Worm (Caenorhabditis elegans): ENCODE results near the gene ZC373.3.

The ZC373.3 gene

ce11 chrX:10074233-10074632 lies 13.9 kb downstream of the ZC373.3 start, which contains the start of gene ZC373.5:
Gene ZC373.5 (minus strand): TSS chrX:10074391.
- TF ChIP-seq ztf-11 (tag; optimal IDR thresholded peaks at IDR 0.05): no peak
- peak; percentile 70 for TF ChIP-seq fos-1 (tag; optimal IDR thresholded peaks at IDR 0.05)
- no peak for TF ChIP-seq unc-55 (GFP tag; optimal IDR thresholded peaks at IDR 0.05)
- TF ChIP-seq ceh-16 (tag; optimal IDR thresholded peaks at IDR 0.05): no peak
- peak; percentile 36 for TF ChIP-seq nhr-129 (tag; optimal IDR thresholded peaks at IDR 0.05)
- TF ChIP-seq R02D3.7 (tag; optimal IDR thresholded peaks at IDR 0.05): no peak
- TF ChIP-seq mdl-1 (tag; optimal IDR thresholded peaks at IDR 0.05): no peak
- no peak for TF ChIP-seq F13H6.1 (tag; optimal IDR thresholded peaks at IDR 0.05)
- no peak for TF ChIP-seq nhr-11 (tag; optimal IDR thresholded peaks at IDR 0.05)
- no peak for TF ChIP-seq sma-9 (GFP tag; optimal IDR thresholded peaks at IDR 0.05)
- no peak for TF ChIP-seq sma-9 (tag; optimal IDR thresholded peaks at IDR 0.05)
- no peak for TF ChIP-seq aly-2 (tag; optimal IDR thresholded peaks at IDR 0.05)
- TF ChIP-seq nhr-23 (tag; optimal IDR thresholded peaks at IDR 0.05): no peak
- no peak for TF ChIP-seq skn-1 (tag; optimal IDR thresholded peaks at IDR 0.05)
- no peak for TF ChIP-seq nhr-10 (tag; optimal IDR thresholded peaks at IDR 0.05)
- TF ChIP-seq crh-2 (tag; optimal IDR thresholded peaks at IDR 0.05): peak; percentile 38
- no peak for TF ChIP-seq dmd-4 (tag; optimal IDR thresholded peaks at IDR 0.05)
- TF ChIP-seq sma-3 (GFP tag; optimal IDR thresholded peaks at IDR 0.05): no peak
- no peak for TF ChIP-seq ama-1 (optimal IDR thresholded peaks at IDR 0.05)
- no peak for TF ChIP-seq lin-13 (GFP tag; optimal IDR thresholded peaks at IDR 0.05)
- peak; percentile 21 for TF ChIP-seq gmeb-1 (tag; optimal IDR thresholded peaks at IDR 0.05)
- peak; percentile 6 for TF ChIP-seq C34F6.9 (tag; optimal IDR thresholded peaks at IDR 0.05)
- TF ChIP-seq ztf-1 (GFP tag; conservative IDR thresholded peaks at IDR 0.05): no peak
- no peak for TF ChIP-seq mbf-1 (tag; optimal IDR thresholded peaks at IDR 0.05)
- TF ChIP-seq elt-1 (tag; optimal IDR thresholded peaks at IDR 0.05): no peak
- no peak for TF ChIP-seq lin-11 (tag; optimal IDR thresholded peaks at IDR 0.05)
- no peak for TF ChIP-seq ztf-4 (tag; optimal IDR thresholded peaks at IDR 0.05)
- TF ChIP-seq ZK546.5 (tag; optimal IDR thresholded peaks at IDR 0.05): no peak
- TF ChIP-seq lsy-2 (tag; optimal IDR thresholded peaks at IDR 0.05): peak in 1 of 2 experiments; percentile 1
- TF ChIP-seq Y55F3AM.14 (GFP tag; optimal IDR thresholded peaks at IDR 0.05): no peak
- TF ChIP-seq lin-39 (tag; optimal IDR thresholded peaks at IDR 0.05): no peak

DNA sequence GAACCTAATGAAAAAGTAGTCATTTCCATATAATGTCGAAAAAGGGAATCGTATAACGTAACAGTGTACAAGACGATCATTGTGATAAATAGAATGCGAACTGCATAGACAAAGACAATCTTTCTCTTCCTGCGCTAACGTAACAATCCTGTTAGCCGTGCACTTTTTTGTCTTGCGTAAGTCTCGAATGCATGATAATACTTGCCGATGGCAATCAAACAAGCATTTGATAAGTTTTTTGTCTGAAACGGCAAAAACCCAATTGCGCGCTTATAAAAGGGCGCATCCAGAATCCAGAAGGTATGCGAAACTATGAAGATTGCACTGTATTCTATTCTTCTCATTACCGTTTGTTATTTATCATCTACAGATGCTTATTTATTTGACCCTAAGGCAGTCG lies 14.7 kb downstream of the ZC373.3 start, which contains the start of gene dao-4:
TSS of gene dao-4 (plus strand) at position 301 of the 400 bp plus-strand sequence.
- TF ChIP-seq blmp-1 (tag; optimal IDR thresholded peaks at IDR 0.05; ENCODE audit: insufficient read depth): no peak
- no peak for TF ChIP-seq mbf-1 (tag; optimal IDR thresholded peaks at IDR 0.05)
- TF ChIP-seq sma-3 (GFP tag; optimal IDR thresholded peaks at IDR 0.05): no peak
- no peak for TF ChIP-seq ama-1 (optimal IDR thresholded peaks at IDR 0.05)
- no peak for TF ChIP-seq fos-1 (tag; optimal IDR thresholded peaks at IDR 0.05)
- TF ChIP-seq ztf-11 (tag; optimal IDR thresholded peaks at IDR 0.05): no peak
- TF ChIP-seq nhr-10 (tag; optimal IDR thresholded peaks at IDR 0.05): no peak
- TF ChIP-seq ztf-4 (tag; optimal IDR thresholded peaks at IDR 0.05): no peak
- no peak for TF ChIP-seq nhr-11 (tag; optimal IDR thresholded peaks at IDR 0.05)
- TF ChIP-seq mdl-1 (tag; optimal IDR thresholded peaks at IDR 0.05): no peak
- no peak for TF ChIP-seq lin-13 (GFP tag; optimal IDR thresholded peaks at IDR 0.05)
- no peak for TF ChIP-seq ztf-1 (GFP tag; conservative IDR thresholded peaks at IDR 0.05)
- no peak for TF ChIP-seq aly-2 (tag; optimal IDR thresholded peaks at IDR 0.05)
- TF ChIP-seq sma-9 (GFP tag; optimal IDR thresholded peaks at IDR 0.05): no peak
- no peak for TF ChIP-seq sma-9 (tag; optimal IDR thresholded peaks at IDR 0.05)

DNA sequence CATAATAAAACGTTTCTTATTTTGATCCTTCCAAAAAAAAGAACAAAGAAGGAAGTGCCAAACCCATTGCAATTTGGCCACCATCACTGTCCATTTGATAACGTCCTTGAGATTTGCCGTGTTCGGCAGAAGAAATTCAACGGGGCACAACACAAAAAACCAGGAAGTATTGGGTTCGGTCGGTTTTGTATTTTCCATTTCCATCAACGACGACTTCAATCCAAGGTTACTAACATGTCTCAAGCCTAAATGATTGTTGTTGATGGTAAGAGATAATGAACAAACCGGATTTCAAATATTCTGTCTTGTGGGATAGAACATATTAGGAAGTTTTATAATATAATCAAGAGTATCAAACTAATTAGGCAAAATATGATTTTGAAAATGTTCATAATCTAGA lies 16.0 kb downstream of the ZC373.3 start:
- TF ChIP-seq dmd-4 (tag; optimal IDR thresholded peaks at IDR 0.05): no peak
- TF ChIP-seq nhr-11 (tag; optimal IDR thresholded peaks at IDR 0.05): no peak
- no peak for TF ChIP-seq unc-62 (GFP tag; optimal IDR thresholded peaks at IDR 0.05)
- no peak for TF ChIP-seq nhr-6 (tag; optimal IDR thresholded peaks at IDR 0.05)
- no peak for TF ChIP-seq F13H6.1 (tag; optimal IDR thresholded peaks at IDR 0.05)
- no peak for TF ChIP-seq peb-1 (tag; optimal IDR thresholded peaks at IDR 0.05)
- TF ChIP-seq nhr-12 (tag; optimal IDR thresholded peaks at IDR 0.05): no peak
- no peak for TF ChIP-seq skn-1 (tag; optimal IDR thresholded peaks at IDR 0.05)
- no peak for TF ChIP-seq nhr-129 (tag; optimal IDR thresholded peaks at IDR 0.05)

DNA sequence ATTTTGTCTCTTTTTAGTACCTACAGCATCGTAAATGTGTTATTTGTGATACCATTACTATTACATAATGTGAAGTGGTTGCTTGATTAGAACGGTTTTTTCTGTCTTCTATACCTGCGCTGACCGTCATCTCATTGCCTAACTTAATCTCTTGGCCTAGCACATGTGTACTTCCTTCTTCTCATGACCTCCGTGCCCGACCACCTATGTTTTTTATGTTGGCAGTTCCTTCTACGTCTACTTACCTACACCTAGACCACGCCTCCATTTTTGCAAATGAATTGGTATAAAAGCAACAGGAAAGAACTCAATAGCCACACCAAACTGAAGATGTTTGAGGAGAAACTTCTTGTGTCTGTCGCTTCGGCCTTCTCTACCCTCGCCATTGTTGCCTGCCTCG lies 17.0 kb downstream of the ZC373.3 start, which contains the start of gene col-176:
TSS of gene col-176 (plus strand) at position 301 of the 400 bp plus-strand sequence.
- no peak for TF ChIP-seq peb-1 (tag; optimal IDR thresholded peaks at IDR 0.05)
- no peak for TF ChIP-seq sem-4 (tag; optimal IDR thresholded peaks at IDR 0.05)
- TF ChIP-seq lin-39 (tag; optimal IDR thresholded peaks at IDR 0.05): no peak
- TF ChIP-seq nhr-10 (tag; optimal IDR thresholded peaks at IDR 0.05): no peak
- TF ChIP-seq aly-2 (tag; optimal IDR thresholded peaks at IDR 0.05): no peak
- no peak for TF ChIP-seq mbf-1 (tag; optimal IDR thresholded peaks at IDR 0.05)
- TF ChIP-seq R02D3.7 (tag; optimal IDR thresholded peaks at IDR 0.05): no peak
- TF ChIP-seq alr-1 (tag; optimal IDR thresholded peaks at IDR 0.05): no peak
- TF ChIP-seq dmd-4 (tag; optimal IDR thresholded peaks at IDR 0.05): no peak
- no peak for TF ChIP-seq C34F6.9 (tag; optimal IDR thresholded peaks at IDR 0.05)
- no peak for TF ChIP-seq gmeb-1 (tag; optimal IDR thresholded peaks at IDR 0.05)
- no peak for TF ChIP-seq mdl-1 (tag; optimal IDR thresholded peaks at IDR 0.05)
- TF ChIP-seq F13H6.1 (tag; optimal IDR thresholded peaks at IDR 0.05): no peak
- no peak for TF ChIP-seq nhr-25 (tag; optimal IDR thresholded peaks at IDR 0.05)
- no peak for TF ChIP-seq fos-1 (tag; optimal IDR thresholded peaks at IDR 0.05)
- no peak for TF ChIP-seq zag-1 (tag; optimal IDR thresholded peaks at IDR 0.05)
- TF ChIP-seq elt-1 (tag; optimal IDR thresholded peaks at IDR 0.05): no peak
- TF ChIP-seq ceh-16 (tag; optimal IDR thresholded peaks at IDR 0.05): no peak
- TF ChIP-seq elt-3 (tag; optimal IDR thresholded peaks at IDR 0.05): no peak
- no peak for TF ChIP-seq Y55F3AM.14 (GFP tag; optimal IDR thresholded peaks at IDR 0.05)

Data from whole organism, L2 larva.